Worm (Caenorhabditis elegans): ENCODE data around the gene pxl-1.

ce11 chrIII:5869429-5869828 is 26.4 kb downstream of the pxl-1 start, which contains the start of gene F01F1.15:
- no peak for TF ChIP-seq mdl-1 (tag; optimal IDR thresholded peaks at IDR 0.05)
- no peak for TF ChIP-seq nhr-71 (tag; optimal IDR thresholded peaks at IDR 0.05)

Data from whole organism, L1 larva.